Fruit fly (Drosophila melanogaster): Measurements from ENCODE around the gene rudhira.
A peak's percentile ranks its signal among the peaks of the same experiment; 100 is the strongest.

DNA sequence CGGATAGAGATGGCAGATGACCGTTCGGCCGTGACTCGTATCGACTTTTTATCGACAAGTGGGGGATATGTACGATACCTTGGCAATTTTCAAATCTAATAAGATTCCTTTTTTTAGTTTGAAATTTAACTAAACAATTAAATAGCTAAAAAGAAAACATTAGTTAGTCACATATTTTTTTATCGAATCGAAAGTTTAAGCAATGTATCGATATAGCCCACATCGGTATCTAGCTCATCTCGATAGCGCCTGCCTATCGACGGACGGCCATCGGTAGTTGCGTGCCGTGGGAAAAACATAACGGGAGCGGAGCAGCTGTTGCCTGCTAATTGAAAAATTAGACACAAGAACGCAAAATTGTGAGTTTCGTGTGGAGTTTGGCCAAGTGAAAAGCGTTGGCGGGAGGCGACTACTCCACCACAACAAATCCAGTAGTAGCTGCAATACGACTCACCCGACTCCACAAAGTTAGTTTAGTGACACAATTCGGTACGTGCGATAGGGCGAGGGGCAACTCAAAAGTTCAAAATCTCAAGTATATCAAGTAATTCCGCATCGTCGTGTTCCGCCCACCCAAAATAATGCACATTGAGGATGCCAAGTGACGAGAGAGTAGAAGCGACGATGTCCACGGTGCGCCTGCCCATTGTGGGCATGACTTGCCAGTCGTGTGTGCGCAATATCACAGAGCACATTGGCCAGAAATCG is 38.2 kb downstream of the rudhira start, which contains the start of the genes CG10347 and ATP7:
- TF ChIP-seq sob (GFP tag; IDR thresholded peaks at IDR 0.05) = 0 out of 2 replicates have a peak, but pooled peaks have one; percentile 6
- no peak for TF ChIP-seq E2f1 (GFP tag; IDR thresholded peaks at IDR 0.05)
- TF ChIP-seq Nf-YB (GFP tag; optimal IDR thresholded peaks at IDR 0.05) = no peak
- TF ChIP-seq ac (GFP tag; optimal IDR thresholded peaks at IDR 0.05) = no peak
- TF ChIP-seq Atf3 (GFP tag; optimal IDR thresholded peaks at IDR 0.05) = peak; percentile 13
- peak; percentile 7 for TF ChIP-seq Deaf1 (tag; optimal IDR thresholded peaks at IDR 0.05)
- TF ChIP-seq CG10543 (GFP tag; optimal IDR thresholded peaks at IDR 0.05) = peak; percentile 33
- TF ChIP-seq Usf (GFP tag; optimal IDR thresholded peaks at IDR 0.05) = no peak
- no peak for TF ChIP-seq wor (GFP tag; IDR thresholded peaks at IDR 0.05)
- 0 out of 3 replicates have a peak, but pooled peaks have one; percentile 11 for TF ChIP-seq CG17361 (GFP tag; IDR thresholded peaks at IDR 0.05)
- TF ChIP-seq CG13296 (GFP tag; optimal IDR thresholded peaks at IDR 0.05) = peak; percentile 6
- no peak for TF ChIP-seq maf-S (GFP tag; optimal IDR thresholded peaks at IDR 0.05)
- TF ChIP-seq CG11723 (GFP tag; optimal IDR thresholded peaks at IDR 0.05) = no peak

All from whole organism, embryonic.